Fruit fly (Drosophila melanogaster) whole organism, embryonic: ENCODE results near the gene Doc2.

ENCODE experiments used
- Ada2b ChIP-seq: fragments of 200-800 bp; sonication (Bioruptor generic); IDR thresholded peaks from 2 replicates; pipeline ENCODE4 v1.3.6; 2022; ENCODE audit warnings: missing biosample characterization, missing genetic modification characterization
- CG10366 ChIP-seq: fragments of 200-800 bp; sonication (Bioruptor generic); IDR thresholded peaks from 2 replicates; pipeline ENCODE4 v1.3.6; 2022; ENCODE audit warnings: missing biosample characterization, missing genetic modification characterization
- CG11093 ChIP-seq: fragments of 200-800 bp; sonication (Bioruptor generic); IDR thresholded peaks from 3 replicates; pipeline ENCODE4 v1.3.6; 2022; ENCODE audit warnings: missing biosample characterization, missing genetic modification characterization
- CG12391 ChIP-seq: fragments of 200-800 bp; sonication (Bioruptor generic); optimal IDR thresholded peaks from 3 replicates; lab custom pipeline; 2018; ENCODE audit warnings: missing biosample characterization, mild to moderate bottlenecking, missing genetic modification characterization, moderate library complexity
- CG12769 ChIP-seq: fragments of 200-800 bp; sonication (Bioruptor generic); optimal IDR thresholded peaks from 2 replicates; lab custom pipeline; 2019; ENCODE audit warnings: missing biosample characterization, mild to moderate bottlenecking, missing genetic modification characterization, moderate library complexity
- CG13123 ChIP-seq: fragments of 200-800 bp; sonication (Bioruptor generic); optimal IDR thresholded peaks from 2 replicates; lab custom pipeline; 2016; ENCODE audit warnings: missing biosample characterization, missing genetic modification characterization
- CG13287 ChIP-seq: fragments of 200-800 bp; sonication (Bioruptor generic); IDR thresholded peaks from 2 replicates; pipeline ENCODE4 v1.3.6; 2022; ENCODE audit warnings: missing biosample characterization, missing genetic modification characterization; ENCODE audit not compliant: partially characterized antibody
- CG1529 ChIP-seq: fragments of 200-800 bp; sonication (Bioruptor generic); optimal IDR thresholded peaks from 3 replicates; lab custom pipeline; 2018; ENCODE audit warnings: missing biosample characterization, missing genetic modification characterization
- CG15514 ChIP-seq: fragments of 200-800 bp; sonication (Bioruptor generic); optimal IDR thresholded peaks from 3 replicates; lab custom pipeline; 2017; ENCODE audit warnings: missing biosample characterization, missing genetic modification characterization, mild to moderate bottlenecking, moderate library complexity, missing genetic modification reagents
- CG17361 ChIP-seq: fragments of 200-800 bp; sonication (Bioruptor generic); IDR thresholded peaks from 3 replicates; pipeline ENCODE4 v1.3.6; 2022; ENCODE audit warnings: missing biosample characterization, missing genetic modification characterization
- CG17385 ChIP-seq: fragments of 200-800 bp; sonication (Bioruptor generic); optimal IDR thresholded peaks from 3 replicates; lab custom pipeline; 2018; ENCODE audit warnings: missing biosample characterization, mild to moderate bottlenecking, missing genetic modification characterization
- CG31224 ChIP-seq: fragments of 200-800 bp; sonication (Bioruptor generic); IDR thresholded peaks from 2 replicates; pipeline ENCODE4 v1.3.6; 2022; ENCODE audit warnings: missing biosample characterization, missing genetic modification characterization
- CG33557 ChIP-seq: fragments of 200-800 bp; sonication (Bioruptor generic); optimal IDR thresholded peaks from 2 replicates; lab custom pipeline; 2019; ENCODE audit warnings: missing biosample characterization, mild to moderate bottlenecking, missing genetic modification characterization, moderate library complexity
- CG34376 ChIP-seq: fragments of 200-800 bp; sonication (Bioruptor generic); optimal IDR thresholded peaks from 2 replicates; lab custom pipeline; 2018; ENCODE audit warnings: missing biosample characterization, mild to moderate bottlenecking, missing genetic modification characterization
- CG6765 ChIP-seq: fragments of 200-800 bp; sonication (Bioruptor generic); optimal IDR thresholded peaks from 3 replicates; lab custom pipeline; 2017; ENCODE audit warnings: missing biosample characterization, mild to moderate bottlenecking, missing genetic modification characterization
- CG7963 ChIP-seq: fragments of 200-800 bp; sonication (Bioruptor generic); IDR thresholded peaks from 3 replicates; pipeline ENCODE4 v1.3.6; 2022; ENCODE audit warnings: missing biosample characterization, missing genetic modification characterization; ENCODE audit not compliant: partially characterized antibody
- CG8281 ChIP-seq: fragments of 200-800 bp; sonication (Bioruptor generic); optimal IDR thresholded peaks from 2 replicates; lab custom pipeline; 2018; ENCODE audit warnings: missing biosample characterization, mild to moderate bottlenecking, missing genetic modification characterization, moderate library complexity
- CG8388 ChIP-seq: fragments of 200-800 bp; sonication (Bioruptor generic); optimal IDR thresholded peaks from 2 replicates; lab custom pipeline; 2019; ENCODE audit warnings: missing biosample characterization, mild to moderate bottlenecking, missing genetic modification characterization, moderate library complexity
- D19A ChIP-seq: fragments of 200-800 bp; optimal IDR thresholded peaks from 3 replicates; lab custom pipeline; 2019; ENCODE audit warnings: missing biosample characterization, mild to moderate bottlenecking, missing genetic modification characterization, moderate library complexity
- Doc2 ChIP-seq: fragments of 200-800 bp; sonication (Bioruptor generic); IDR thresholded peaks from 2 replicates; pipeline ENCODE4 v1.3.6; 2022; ENCODE audit warnings: missing biosample characterization, missing genetic modification characterization
- Doc3 ChIP-seq: fragments of 200-800 bp; sonication (Bioruptor generic); IDR thresholded peaks from 3 replicates; pipeline ENCODE4 v1.3.6; 2022; ENCODE audit warnings: missing biosample characterization, missing genetic modification characterization; ENCODE audit not compliant: partially characterized antibody
- Dref ChIP-seq: fragments of 200-800 bp; sonication (Bioruptor generic); IDR thresholded peaks from 2 replicates; pipeline ENCODE4 v1.3.6; 2022; ENCODE audit warnings: missing biosample characterization, missing genetic modification characterization
- Fer3 ChIP-seq: fragments of 200-800 bp; sonication (Bioruptor generic); optimal IDR thresholded peaks from 2 replicates; lab custom pipeline; 2018; ENCODE audit warnings: missing biosample characterization, mild to moderate bottlenecking, missing genetic modification characterization, moderate library complexity
- Hr3 ChIP-seq: fragments of 200-800 bp; sonication (Bioruptor generic); optimal IDR thresholded peaks from 3 replicates; lab custom pipeline; 2016; ENCODE audit warnings: missing biosample characterization, missing genetic modification characterization
- Hr51 ChIP-seq, 2 experiments: fragments of 200-800 bp; sonication (Bioruptor generic); optimal IDR thresholded peaks; 2 replicates in 1 of 2; 3 replicates in 1 of 2; lab custom pipeline; 2016 to 2018; ENCODE audit warnings: missing biosample characterization in 2 of 2, missing genetic modification characterization in 2 of 2, mild to moderate bottlenecking in 1 of 2, moderate library complexity in 1 of 2
- MESR4 ChIP-seq: fragments of 200-800 bp; sonication (Bioruptor generic); optimal IDR thresholded peaks from 2 replicates; lab custom pipeline; 2018; ENCODE audit warnings: missing biosample characterization, mild to moderate bottlenecking, missing genetic modification characterization, moderate library complexity
- MTF-1 ChIP-seq: fragments of 200-800 bp; sonication (Bioruptor generic); optimal IDR thresholded peaks from 2 replicates; lab custom pipeline; 2018; ENCODE audit warnings: missing biosample characterization, mild to moderate bottlenecking, missing genetic modification characterization, borderline replicate concordance
- Oaz ChIP-seq: fragments of 200-800 bp; sonication (Bioruptor generic); IDR thresholded peaks from 2 replicates; pipeline ENCODE4 v1.3.6; 2022; ENCODE audit warnings: missing biosample characterization, missing genetic modification characterization
- Six4 ChIP-seq: fragments of 200-800 bp; sonication (Bioruptor generic); optimal IDR thresholded peaks from 2 replicates; lab custom pipeline; 2016; ENCODE audit warnings: missing biosample characterization, missing genetic modification characterization
- Stat92E ChIP-seq, 3 experiments: fragments of >200 bp in 2 of 3; fragments of 200-800 bp in 1 of 3; sonication (Bioruptor generic) in 1 of 3; optimal IDR thresholded peaks; 2 replicates each; lab custom pipeline; 2017 to 2019; ENCODE audit warnings: missing biosample characterization in 3 of 3, missing genetic modification characterization in 3 of 3, mild to moderate bottlenecking in 1 of 3, moderate library complexity in 1 of 3
- abd-A ChIP-seq: fragments of 200-800 bp; sonication (Bioruptor generic); optimal IDR thresholded peaks from 3 replicates; lab custom pipeline; 2019; ENCODE audit warnings: missing biosample characterization, mild to moderate bottlenecking, missing genetic modification characterization, moderate library complexity
- bab2 ChIP-seq: fragments of 200-800 bp; sonication (Bioruptor generic); optimal IDR thresholded peaks from 2 replicates; lab custom pipeline; 2016; ENCODE audit warnings: missing biosample characterization, missing genetic modification characterization
- chif ChIP-seq, 2 experiments: fragments of 200-800 bp; sonication (Bioruptor generic); optimal IDR thresholded peaks; 3 replicates each; lab custom pipeline; 2016; ENCODE audit warnings: missing biosample characterization in 2 of 2, missing genetic modification characterization in 2 of 2
- crol ChIP-seq: fragments of 200-800 bp; sonication (Bioruptor generic); IDR thresholded peaks from 2 replicates; pipeline ENCODE4 v1.3.6; 2022; ENCODE audit warnings: missing biosample characterization, missing genetic modification characterization
- dmrt99B ChIP-seq: fragments of 200-800 bp; sonication (Bioruptor generic); optimal IDR thresholded peaks from 2 replicates; lab custom pipeline; 2018; ENCODE audit warnings: missing biosample characterization, mild to moderate bottlenecking, missing genetic modification characterization, moderate library complexity
- emc ChIP-seq: fragments of 200-800 bp; sonication (Bioruptor generic); optimal IDR thresholded peaks from 2 replicates; lab custom pipeline; 2016; ENCODE audit warnings: missing biosample characterization, missing genetic modification characterization
- gem ChIP-seq: fragments of 200-800 bp; sonication (Bioruptor generic); optimal IDR thresholded peaks from 2 replicates; lab custom pipeline; 2019; ENCODE audit warnings: missing biosample characterization, mild to moderate bottlenecking, missing genetic modification characterization, moderate library complexity
- kay ChIP-seq: fragments of 200-800 bp; sonication (Bioruptor generic); optimal IDR thresholded peaks from 2 replicates; lab custom pipeline; 2016; ENCODE audit warnings: missing biosample characterization, missing genetic modification characterization
- luna ChIP-seq: fragments of 200-800 bp; sonication (Bioruptor generic); optimal IDR thresholded peaks from 2 replicates; lab custom pipeline; 2016; ENCODE audit warnings: missing biosample characterization, missing genetic modification characterization
- prd ChIP-seq, 3 experiments: fragments of >200 bp in 2 of 3; fragments of 200-800 bp in 1 of 3; sonication (Bioruptor generic) in 1 of 3; optimal IDR thresholded peaks in 2 of 3; IDR thresholded peaks in 1 of 3; 2 replicates in 2 of 3; 3 replicates in 1 of 3; pipeline versions ENCODE4 v1.3.6 to Lab custom; 2017 to 2022; ENCODE audit warnings: missing biosample characterization in 1 of 3, missing genetic modification characterization in 1 of 3
- pros ChIP-seq: fragments of 200-800 bp; sonication (Bioruptor generic); optimal IDR thresholded peaks from 3 replicates; lab custom pipeline; 2019; ENCODE audit warnings: missing biosample characterization, mild to moderate bottlenecking, missing genetic modification characterization, moderate library complexity
- sens ChIP-seq: fragments of 200-800 bp; sonication (Bioruptor generic); peaks from one replicate; lab custom pipeline; 2016; ENCODE audit warnings: missing biosample characterization, missing genetic modification characterization
- slp2 ChIP-seq: fragments of 200-800 bp; sonication (Bioruptor generic); optimal IDR thresholded peaks from 2 replicates; lab custom pipeline; 2016; ENCODE audit warnings: missing biosample characterization, missing genetic modification characterization
- vfl ChIP-seq: fragments of 200-800 bp; sonication (Bioruptor generic); optimal IDR thresholded peaks from 2 replicates; lab custom pipeline; 2016; ENCODE audit warnings: missing biosample characterization, missing genetic modification characterization
- zen ChIP-seq: fragments of 200-800 bp; sonication (Bioruptor generic); optimal IDR thresholded peaks from 3 replicates; lab custom pipeline; 2018; ENCODE audit warnings: missing biosample characterization, mild to moderate bottlenecking, missing genetic modification characterization, moderate library complexity

The Doc2 gene

DNA sequence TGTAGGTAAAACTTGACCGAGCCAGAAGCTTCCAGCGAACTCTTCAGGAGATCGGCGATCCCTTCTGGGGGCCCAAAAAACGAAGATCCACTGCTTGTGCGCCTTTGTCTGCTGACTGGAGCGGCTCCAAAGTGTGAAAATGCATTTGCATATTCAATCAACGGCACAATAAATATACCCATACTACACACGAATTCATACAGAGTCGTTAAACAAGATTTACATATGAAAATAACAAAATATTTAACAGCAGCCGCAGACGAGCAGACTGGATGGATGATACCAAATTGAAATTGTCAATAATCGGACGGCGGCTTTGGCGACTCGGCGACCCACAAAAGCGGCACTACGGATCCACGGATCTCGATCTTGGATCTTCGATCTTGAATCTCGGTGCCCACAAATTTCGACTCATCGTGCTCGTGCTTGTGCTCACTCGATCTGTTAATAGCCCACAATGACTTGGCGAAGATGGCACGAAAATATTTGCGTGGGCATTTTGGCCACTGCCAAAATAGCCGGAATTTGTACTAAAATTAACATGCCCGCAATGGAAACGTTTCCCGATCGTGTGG lies 8.2 kb upstream of the Doc2 start (continued):
- TF ChIP-seq CG13287 (GFP tag; lab: Robert Waterston, UW), result no peak
- TF ChIP-seq abd-A (tag; lab: Kevin White, UChicago), result peak; percentile 46
- TF ChIP-seq, all 482 proteins: peak for 9

DNA sequence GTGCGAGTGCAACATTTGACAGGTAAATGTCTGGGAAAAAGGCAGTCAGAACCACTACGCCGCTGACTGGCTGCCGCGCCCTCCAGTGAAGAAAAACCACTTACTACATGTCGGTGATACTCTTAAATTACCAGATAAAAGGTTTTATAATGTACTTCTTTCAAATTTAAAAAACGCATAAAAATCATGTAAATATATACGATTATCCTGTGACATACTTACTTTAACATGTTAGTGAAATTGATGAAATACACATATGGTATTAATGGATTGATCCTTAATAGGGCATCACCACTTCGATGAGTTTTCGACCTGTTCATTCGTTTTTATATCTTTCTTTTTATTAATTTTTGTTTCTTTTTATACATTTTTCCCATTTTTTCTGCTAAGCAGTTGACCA lies 7.5 kb upstream of the Doc2 start:
- TF ChIP-seq gem (tag; lab: Kevin White, UChicago), result peak; percentile 15
- TF ChIP-seq CG34376 (GFP tag; lab: Kevin White, UChicago), result no peak
- TF ChIP-seq D19A (tag; lab: Kevin White, UChicago), result peak; percentile 92
- TF ChIP-seq sens, result peak; percentile 41
- TF ChIP-seq Six4 (GFP tag; lab: Kevin White, UChicago), result no peak
- TF ChIP-seq dmrt99B, result peak; percentile 2
- no peak for TF ChIP-seq Oaz (GFP tag; lab: Robert Waterston, UW)

DNA sequence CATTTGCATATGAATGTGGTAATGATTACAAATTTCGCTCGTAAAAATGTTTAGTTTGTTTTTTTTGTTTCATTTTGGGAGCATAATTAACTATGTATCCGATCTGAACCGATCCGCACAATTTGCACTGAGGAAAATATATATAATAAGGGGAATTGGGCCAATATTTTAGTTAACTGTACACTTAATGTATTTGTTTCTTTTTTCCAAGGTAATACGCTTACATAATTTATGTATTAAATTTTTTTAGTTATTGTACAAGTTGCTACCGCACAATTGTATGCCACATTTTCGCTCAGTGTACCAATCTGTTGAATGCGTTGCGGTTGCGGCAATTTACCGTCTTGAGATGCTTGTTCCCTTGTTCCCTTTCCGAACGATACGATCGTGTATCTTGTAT lies 6.6 kb upstream of the Doc2 start:
- TF ChIP-seq luna (GFP tag; lab: Kevin White, UChicago) (peak; percentile 38), CG17361 (peak; percentile 84), CG11093 (GFP tag; lab: Robert Waterston, UW) (peak; percentile 91), Stat92E (GFP tag; optimal IDR thresholded peaks at IDR 0.05; lab: Kevin White, UChicago) (no peak), vfl (GFP tag; lab: Kevin White, UChicago) (peak; percentile 69), CG1529 (peak; percentile 74), Doc2 (GFP tag; lab: Robert Waterston, UW) (peak; percentile 87), Ada2b (GFP tag; lab: Robert Waterston, UW) (peak; percentile 94), bab2 (GFP tag; lab: Kevin White, UChicago) (peak; percentile 83), zen (tag; lab: Kevin White, UChicago) (peak; percentile 74), Fer3 (peak; percentile 79), chif (GFP tag; optimal IDR thresholded peaks at IDR 0.05; lab: Kevin White, UChicago) (peak; percentile 73 to 87), CG7963 (GFP tag; lab: Robert Waterston, UW) (no peak), CG17385 (GFP tag; lab: Kevin White, UChicago) (peak; percentile 77), CG12769 (tag; lab: Kevin White, UChicago) (peak; percentile 80), Hr3 (GFP tag; lab: Kevin White, UChicago) (peak; percentile 81), CG8388 (GFP tag; lab: Kevin White, UChicago) (peak; percentile 83), kay (GFP tag; lab: Kevin White, UChicago) (peak; percentile 65), Doc3 (no peak), CG12391 (tag; lab: Kevin White, UChicago) (peak; percentile 85), prd (optimal IDR thresholded peaks at IDR 0.05; lab: Kevin White, UChicago) (no peak), prd (GFP tag; IDR thresholded peaks at IDR 0.05; lab: Robert Waterston, UW) (peak; percentile 94), MTF-1 (GFP tag; lab: Kevin White, UChicago) (no peak), crol (GFP tag; lab: Robert Waterston, UW) (no peak), CG10366 (peak; percentile 92), Hr51 (GFP tag; optimal IDR thresholded peaks at IDR 0.05; lab: Kevin White, UChicago) (peak; percentile 68 to 90), emc (peak; percentile 27), MESR4 (GFP tag; lab: Kevin White, UChicago) (no peak), Dref (GFP tag; lab: Robert Waterston, UW) (no peak), CG31224 (GFP tag; lab: Robert Waterston, UW) (peak; percentile 82), CG6765 (GFP tag; lab: Kevin White, UChicago) (peak; percentile 39), slp2 (GFP tag; lab: Kevin White, UChicago) (peak; percentile 70), CG33557 (GFP tag; lab: Kevin White, UChicago) (peak; percentile 58), CG8281 (tag; lab: Kevin White, UChicago) (peak; percentile 67), CG13123 (GFP tag; lab: Kevin White, UChicago) (peak; percentile 74), pros (peak; percentile 75), CG15514 (GFP tag; lab: Kevin White, UChicago) (peak; percentile 33)
